Worm (Caenorhabditis elegans) whole organism, dauer: ENCODE data around the gene W09D10.4.

ENCODE experiments used
- unc-62 ChIP-seq: sonication (generic microtip); optimal IDR thresholded peaks from 2 replicates; lab custom pipeline; 2017; ENCODE audit warnings: missing biosample characterization, missing genetic modification reagents, missing genetic modification characterization

The W09D10.4 gene

ce11 chrIII:10738081-10738480 is 22.1 kb upstream of the W09D10.4 start:
- no peak for TF ChIP-seq unc-62 (GFP tag; lab: Kevin White, UChicago)

- TF ChIP-seq unc-62 (GFP tag; lab: Kevin White, UChicago): no peak
These were observed 20.5 kb upstream of the W09D10.4 start for ce11 chrIII:10736322-10736985.

- no peak for TF ChIP-seq unc-62 (GFP tag; lab: Kevin White, UChicago)
These were observed 18.7 kb upstream of the W09D10.4 start for ce11 chrIII:10734511-10735233.

ce11 chrIII:10733300-10733699 is 17.3 kb upstream of the W09D10.4 start:
- no peak for TF ChIP-seq unc-62 (GFP tag; lab: Kevin White, UChicago)

DNA sequence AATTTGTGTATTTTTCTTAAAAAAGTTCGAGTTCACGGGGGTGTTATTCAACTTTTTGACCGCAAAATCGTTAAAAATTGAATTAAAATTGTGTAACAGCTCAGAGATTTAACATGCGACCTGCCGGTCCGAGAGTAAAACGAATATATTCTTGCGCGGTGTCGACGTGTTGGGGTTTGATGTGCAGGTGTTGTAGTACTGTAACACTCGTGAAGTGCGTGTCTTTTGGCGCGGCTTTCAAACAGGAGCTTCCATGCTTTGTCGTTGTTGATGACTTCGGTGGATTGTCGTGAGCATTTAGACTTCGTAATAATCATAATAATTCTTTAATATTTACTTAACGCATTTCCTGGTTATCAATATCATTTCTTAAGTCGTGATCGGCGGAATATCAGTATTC is 14.5 kb upstream of the W09D10.4 start, which contains the start of gene tat-3:
tat-3 (minus strand) TSS at position 196 of the 400 bp plus-strand sequence.
- no peak for TF ChIP-seq unc-62 (GFP tag; lab: Kevin White, UChicago)

DNA sequence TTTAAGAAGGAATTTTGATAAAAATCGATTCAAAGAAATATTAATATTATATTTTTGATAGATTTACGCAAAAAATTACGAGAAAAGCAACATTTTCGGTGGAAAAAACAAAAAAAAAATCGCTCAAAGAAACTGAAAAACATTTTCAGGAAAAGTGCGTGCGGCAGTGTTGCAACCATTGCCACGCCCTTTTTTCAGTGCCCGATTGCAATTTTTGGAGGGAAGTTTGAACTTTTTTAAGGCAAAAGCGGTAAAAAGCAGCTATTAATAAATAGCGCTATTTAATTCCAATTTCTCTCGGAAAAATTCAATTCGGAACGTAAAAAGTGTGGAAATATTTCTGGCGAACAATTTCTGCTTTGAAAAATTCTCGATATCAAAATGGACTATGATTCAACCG is 5.1 kb upstream of the W09D10.4 start:
- no peak for TF ChIP-seq unc-62 (GFP tag; lab: Kevin White, UChicago)

DNA sequence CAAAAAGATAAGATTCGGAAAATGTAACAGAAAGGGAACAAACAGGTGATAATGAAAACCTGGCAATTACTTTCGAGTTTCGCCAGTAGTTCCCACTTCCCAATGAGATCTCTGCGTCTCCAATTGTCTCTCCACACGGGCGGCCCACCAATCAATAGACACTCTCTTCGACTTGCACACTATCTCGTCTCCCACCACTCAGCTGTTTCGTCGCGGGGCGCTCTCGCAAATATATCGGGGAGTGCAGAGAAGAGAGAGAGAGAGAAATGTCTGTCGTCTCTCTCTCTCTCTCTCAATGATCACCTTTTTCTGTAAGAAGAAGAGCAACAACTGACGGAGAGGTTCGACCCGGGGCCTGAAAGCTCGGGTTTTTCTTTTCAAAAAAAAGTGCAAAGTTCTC is 4.2 kb upstream of the W09D10.4 start:
- TF ChIP-seq unc-62 (GFP tag; lab: Kevin White, UChicago): no peak

ce11 chrIII:10719057-10719456 is 3.1 kb upstream of the W09D10.4 start:
- TF ChIP-seq unc-62 (GFP tag; lab: Kevin White, UChicago): no peak

- TF ChIP-seq unc-62 (GFP tag; lab: Kevin White, UChicago): no peak
These were observed 2.1 kb upstream of the W09D10.4 start for ce11 chrIII:10718078-10718477.

- no peak for TF ChIP-seq unc-62 (GFP tag; lab: Kevin White, UChicago)
These were observed 1.5 kb upstream of the W09D10.4 start for ce11 chrIII:10717479-10717878.

DNA sequence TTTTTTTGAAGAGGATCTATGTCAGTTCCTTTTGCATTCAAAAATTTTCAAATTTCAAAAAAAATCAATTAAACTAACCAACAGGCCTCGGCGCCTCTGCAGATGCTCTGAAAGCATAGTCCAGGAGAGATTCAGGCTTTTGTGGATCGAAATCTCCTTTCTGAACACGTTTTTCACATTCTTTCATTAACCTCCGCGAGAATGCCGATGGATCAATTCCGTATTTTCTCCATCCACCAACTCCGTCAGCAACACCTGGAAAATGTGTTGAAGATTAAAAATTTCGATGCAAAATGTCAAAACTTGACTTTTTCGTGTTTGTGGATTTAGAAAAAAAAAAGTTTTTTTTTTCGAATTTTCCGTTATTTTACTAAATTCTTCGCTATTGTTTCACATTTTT is 1.4 kb downstream of the W09D10.4 start:
- TF ChIP-seq unc-62 (GFP tag; lab: Kevin White, UChicago): no peak

- TF ChIP-seq unc-62 (GFP tag; lab: Kevin White, UChicago): no peak
These were observed 4.8 kb downstream of the W09D10.4 start, which contains the start of gene W09D10.5 for ce11 chrIII:10711192-10711673. TSS of gene W09D10.5 (minus strand) at chrIII:10711536.

- TF ChIP-seq unc-62 (GFP tag; lab: Kevin White, UChicago): no peak
These were observed 6.3 kb downstream of the W09D10.4 start for ce11 chrIII:10709676-10710075.

DNA sequence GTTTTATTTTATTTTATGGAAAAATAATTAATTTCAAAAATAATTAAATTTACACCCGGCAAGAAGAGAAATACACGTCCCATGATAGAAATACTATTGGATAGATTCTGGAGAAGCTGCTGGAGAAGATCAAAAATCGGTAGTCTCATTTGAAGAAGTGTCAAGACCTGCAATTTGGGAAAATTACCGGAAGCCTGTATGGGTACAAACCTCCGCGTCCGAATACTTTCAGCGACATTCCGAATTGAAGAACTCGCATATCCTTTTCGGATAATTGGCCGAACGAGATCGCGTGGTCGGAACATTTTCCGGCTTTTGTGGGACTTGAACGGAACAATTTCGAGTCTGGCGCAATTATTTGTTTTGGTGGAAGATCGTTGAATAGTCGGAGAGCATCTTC is 7.5 kb downstream of the W09D10.4 start:
- no peak for TF ChIP-seq unc-62 (GFP tag; lab: Kevin White, UChicago)

DNA sequence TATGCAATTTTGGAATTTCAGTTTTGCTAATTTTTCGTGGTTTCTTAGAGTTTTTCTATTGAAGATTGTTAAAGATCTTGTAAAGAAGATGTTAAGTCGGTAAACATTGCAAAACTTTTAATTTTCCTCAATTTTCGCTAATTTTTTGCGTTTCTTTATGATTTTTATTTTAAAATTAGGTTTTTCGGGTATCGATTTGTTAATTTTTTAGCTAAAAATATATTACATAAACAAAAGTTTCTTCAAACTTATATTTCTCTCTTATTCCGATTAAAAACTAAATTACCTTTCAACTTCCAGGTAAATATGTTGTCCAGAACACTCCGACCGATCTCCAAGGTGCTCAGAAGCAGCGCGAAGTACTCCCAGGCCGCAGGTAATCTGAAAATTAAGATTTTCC is 8.5 kb downstream of the W09D10.4 start, which contains the start of gene mrpl-12:
mrpl-12 (plus strand) TSS at position 301 of the 400 bp plus-strand sequence.
- TF ChIP-seq unc-62 (GFP tag; lab: Kevin White, UChicago): no peak

DNA sequence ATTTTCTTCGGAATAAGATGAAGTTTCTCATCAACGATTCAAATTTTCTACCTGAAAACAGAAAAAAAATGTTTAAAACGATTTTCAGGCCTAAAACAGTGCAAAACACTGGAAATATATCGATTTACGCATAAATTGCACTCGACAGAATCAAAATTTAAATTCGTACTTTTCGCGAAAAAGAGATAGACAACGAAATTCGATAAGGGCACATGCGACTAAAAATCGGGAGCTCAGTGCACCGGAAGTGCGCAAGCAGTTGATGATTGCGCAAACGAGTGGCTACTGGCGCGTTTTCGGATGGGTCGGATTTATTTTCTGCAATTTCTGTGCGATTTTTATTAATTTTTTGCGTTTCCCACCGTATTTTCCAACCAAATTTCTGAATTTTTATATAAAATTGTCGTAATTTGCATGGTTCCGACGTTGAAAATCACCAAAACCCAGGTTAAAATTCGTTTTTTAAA is 9.0 kb downstream of the W09D10.4 start, which contains the start of the genes Y39A1A.21 and Y39A1A.22:
Y39A1A.21 (minus strand) TSS at position 51 of the 467 bp plus-strand sequence.
Y39A1A.22 (minus strand) TSS at position 57 of the 467 bp plus-strand sequence.
- no peak for TF ChIP-seq unc-62 (GFP tag; lab: Kevin White, UChicago)
